Worm (Caenorhabditis elegans): ENCODE data around the gene zfp-1.

The zfp-1 gene

DNA sequence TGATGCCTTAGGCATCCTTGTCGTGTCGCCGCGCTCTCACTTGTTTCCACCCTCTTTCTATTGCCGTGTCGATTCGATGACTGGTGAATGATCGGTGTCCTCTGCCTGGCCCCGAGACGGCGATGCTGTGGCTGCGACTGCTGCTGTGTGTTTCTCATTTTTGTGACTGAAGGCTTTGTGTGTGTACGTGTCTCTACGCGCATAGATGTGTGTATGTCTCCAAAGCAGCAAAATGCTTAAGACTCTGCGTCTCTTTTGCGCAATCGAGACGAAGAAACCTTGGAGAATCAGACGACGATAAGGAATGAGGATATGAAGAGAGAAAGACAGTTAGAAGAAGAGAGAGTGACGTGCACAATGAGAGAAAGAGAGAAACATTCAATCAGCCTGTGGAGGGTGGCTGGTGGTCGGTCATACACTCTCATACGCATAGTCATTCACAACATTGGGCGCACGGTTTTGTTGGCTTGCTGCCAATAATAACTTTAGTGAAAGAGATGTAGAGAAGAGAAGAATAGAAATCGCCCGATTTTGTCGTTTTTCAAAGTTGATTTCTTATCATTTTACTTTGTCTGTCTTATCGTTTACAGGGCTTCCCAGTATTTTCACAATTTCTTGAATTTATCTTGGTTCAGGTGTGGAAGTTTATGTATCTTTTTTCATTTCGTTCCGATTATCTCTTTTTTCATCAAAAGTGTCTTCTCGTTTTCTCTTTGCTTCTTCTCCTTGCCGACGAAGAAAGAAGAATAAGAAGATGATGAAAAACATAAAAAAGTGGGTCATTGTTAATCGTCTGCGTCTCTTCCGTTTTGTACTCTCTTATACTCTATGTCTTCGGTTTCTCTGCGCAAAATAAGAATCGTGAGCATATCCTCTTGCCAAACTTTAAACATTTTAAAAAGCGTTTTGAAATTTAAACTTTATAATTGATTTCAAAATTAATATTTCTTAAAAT, 10.8 kb downstream of the zfp-1 start (continued):
- TF ChIP-seq ztf-1 (GFP tag; conservative IDR thresholded peaks at IDR 0.05) (no peak), elt-1 (tag; optimal IDR thresholded peaks at IDR 0.05) (no peak), lin-39 (tag; optimal IDR thresholded peaks at IDR 0.05) (peak; percentile 92), unc-62 (GFP tag; optimal IDR thresholded peaks at IDR 0.05) (peak; percentile 86), nhr-237 (tag; optimal IDR thresholded peaks at IDR 0.05) (peak; percentile 80), ceh-16 (tag; optimal IDR thresholded peaks at IDR 0.05) (peak; percentile 90), nhr-77 (tag; optimal IDR thresholded peaks at IDR 0.05) (peak; percentile 83), egl-27 (tag; optimal IDR thresholded peaks at IDR 0.05) (peak; percentile 99)

DNA sequence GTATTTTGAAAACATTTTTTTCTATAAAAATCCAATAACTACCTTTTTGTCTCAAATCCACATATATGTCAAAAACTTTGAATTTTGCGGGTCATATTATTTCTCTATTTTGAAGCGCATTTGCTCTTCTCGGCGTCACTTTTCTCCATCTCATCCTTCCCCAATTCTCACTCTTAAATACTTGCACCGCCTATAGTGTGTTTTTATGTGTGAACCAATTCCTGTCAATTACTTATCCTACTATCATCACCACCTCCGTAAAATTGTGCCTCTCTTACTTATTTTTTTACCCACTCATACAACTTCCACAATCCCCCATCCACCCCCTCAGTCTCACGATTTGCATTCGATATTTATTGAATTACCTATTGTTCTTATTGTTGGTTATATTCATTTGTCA, 14.5 kb downstream of the zfp-1 start:
- TF ChIP-seq elt-1 (tag; optimal IDR thresholded peaks at IDR 0.05) (no peak), R02D3.7 (tag; optimal IDR thresholded peaks at IDR 0.05) (no peak), aly-2 (tag; optimal IDR thresholded peaks at IDR 0.05) (no peak), nhr-11 (tag; optimal IDR thresholded peaks at IDR 0.05) (no peak)

DNA sequence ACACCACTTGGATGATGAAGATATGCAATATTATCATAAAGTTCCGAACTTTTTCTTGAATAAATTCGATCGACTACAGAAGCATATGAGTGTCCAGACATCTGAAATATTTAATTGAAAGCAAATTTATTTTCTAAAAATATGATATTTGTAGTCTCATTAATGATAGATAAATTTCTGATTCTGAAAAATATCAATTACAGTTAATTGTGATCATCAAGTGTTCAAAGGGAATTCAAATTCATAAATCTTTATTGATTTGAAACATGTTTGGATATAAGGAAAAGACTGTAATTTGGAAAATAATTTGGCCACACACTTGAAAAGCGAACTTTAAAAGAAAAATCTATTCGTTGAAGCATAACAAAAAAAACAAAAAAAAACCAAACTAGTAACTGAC, 15.9 kb downstream of the zfp-1 start, which contains the start of gene F54F2.7:
TSS of gene F54F2.7 (minus strand) at position 101 of the 400 bp plus-strand sequence.
- TF ChIP-seq nhr-10 (tag; optimal IDR thresholded peaks at IDR 0.05) = no peak
- no peak for TF ChIP-seq nhr-77 (tag; optimal IDR thresholded peaks at IDR 0.05)
- no peak for TF ChIP-seq nhr-25 (tag; optimal IDR thresholded peaks at IDR 0.05)
- TF ChIP-seq dmd-4 (tag; optimal IDR thresholded peaks at IDR 0.05) = no peak
- no peak for TF ChIP-seq nhr-12 (tag; optimal IDR thresholded peaks at IDR 0.05)
- no peak for TF ChIP-seq alr-1 (tag; optimal IDR thresholded peaks at IDR 0.05)
- no peak for TF ChIP-seq ama-1 (optimal IDR thresholded peaks at IDR 0.05)
- no peak for TF ChIP-seq gmeb-1 (tag; optimal IDR thresholded peaks at IDR 0.05)

DNA sequence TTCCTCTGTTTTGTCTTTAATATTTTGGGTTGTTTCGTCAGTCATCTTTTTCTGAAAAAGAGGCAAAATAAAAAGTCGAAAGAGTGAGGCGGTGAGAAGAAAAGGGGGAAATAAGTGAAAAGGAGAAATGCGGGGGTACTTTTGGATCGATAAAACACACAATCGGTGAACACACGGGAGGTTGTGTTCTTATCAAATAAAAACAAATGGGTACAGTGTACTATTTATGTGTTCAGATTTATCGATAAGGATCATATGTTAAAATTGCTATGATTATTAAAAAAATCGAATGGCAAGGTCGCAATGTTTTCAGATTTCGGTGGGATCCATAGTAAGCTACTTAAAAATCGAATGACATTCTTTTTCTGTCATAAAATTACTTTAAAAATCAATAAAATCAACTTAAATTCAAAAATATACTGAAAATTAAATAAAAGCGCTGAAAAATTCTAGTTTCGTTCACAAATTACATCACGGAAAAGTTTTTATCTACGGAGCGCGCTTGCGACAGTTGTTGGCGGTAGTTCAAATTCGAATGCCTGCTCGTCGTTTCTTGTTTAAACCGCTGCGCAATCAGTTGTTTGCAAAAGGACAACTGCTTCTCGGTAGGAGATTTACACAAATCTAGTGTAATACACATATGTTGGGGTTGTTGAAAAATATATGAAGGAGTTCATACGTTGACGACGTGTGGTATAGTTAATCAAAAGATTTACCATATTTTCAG, 18.1 kb downstream of the zfp-1 start, which contains the start of gene prx-19:
TSS of gene prx-19 (minus strand) at position 51 of the 727 bp plus-strand sequence.
- TF ChIP-seq ztf-11 (tag; optimal IDR thresholded peaks at IDR 0.05) (no peak), sma-3 (GFP tag; optimal IDR thresholded peaks at IDR 0.05) (peak; percentile 19), mbf-1 (tag; optimal IDR thresholded peaks at IDR 0.05) (no peak), fos-1 (tag; optimal IDR thresholded peaks at IDR 0.05) (no peak), nhr-12 (tag; optimal IDR thresholded peaks at IDR 0.05) (no peak), nhr-129 (tag; optimal IDR thresholded peaks at IDR 0.05) (peak; percentile 73), ama-1 (optimal IDR thresholded peaks at IDR 0.05) (peak; percentile 7), ztf-4 (tag; optimal IDR thresholded peaks at IDR 0.05) (no peak), blmp-1 (tag; optimal IDR thresholded peaks at IDR 0.05; ENCODE audit: insufficient read depth) (no peak), nhr-21 (tag; optimal IDR thresholded peaks at IDR 0.05) (no peak), lsy-2 (tag; optimal IDR thresholded peaks at IDR 0.05) (peak in 1 of 2 experiments; percentile 66), alr-1 (tag; optimal IDR thresholded peaks at IDR 0.05) (no peak), unc-39 (tag; optimal IDR thresholded peaks at IDR 0.05) (no peak), crh-2 (tag; optimal IDR thresholded peaks at IDR 0.05) (peak; percentile 30), elt-1 (tag; optimal IDR thresholded peaks at IDR 0.05) (no peak), lin-13 (GFP tag; optimal IDR thresholded peaks at IDR 0.05) (peak; percentile 15), nhr-6 (tag; optimal IDR thresholded peaks at IDR 0.05) (no peak), elt-3 (tag; optimal IDR thresholded peaks at IDR 0.05) (no peak), R02D3.7 (tag; optimal IDR thresholded peaks at IDR 0.05) (no peak), mab-5 (tag; optimal IDR thresholded peaks at IDR 0.05) (no peak), nhr-25 (tag; optimal IDR thresholded peaks at IDR 0.05) (peak; percentile 1), sem-4 (tag; optimal IDR thresholded peaks at IDR 0.05) (no peak), nhr-10 (tag; optimal IDR thresholded peaks at IDR 0.05) (no peak), ceh-16 (tag; optimal IDR thresholded peaks at IDR 0.05) (no peak), ZK546.5 (tag; optimal IDR thresholded peaks at IDR 0.05) (no peak), ceh-82 (tag; optimal IDR thresholded peaks at IDR 0.05) (no peak), lin-11 (tag; optimal IDR thresholded peaks at IDR 0.05) (no peak), Y55F3AM.14 (GFP tag; optimal IDR thresholded peaks at IDR 0.05) (no peak), aly-2 (tag; optimal IDR thresholded peaks at IDR 0.05) (no peak), nhr-23 (tag; optimal IDR thresholded peaks at IDR 0.05) (no peak), skn-1 (tag; optimal IDR thresholded peaks at IDR 0.05) (no peak), mdl-1 (tag; optimal IDR thresholded peaks at IDR 0.05) (no peak), nhr-237 (tag; optimal IDR thresholded peaks at IDR 0.05) (no peak), snpc-4 (tag; optimal IDR thresholded peaks at IDR 0.05) (no peak), nhr-77 (tag; optimal IDR thresholded peaks at IDR 0.05) (no peak), C34F6.9 (tag; optimal IDR thresholded peaks at IDR 0.05) (peak; percentile 62), unc-55 (GFP tag; optimal IDR thresholded peaks at IDR 0.05) (peak; percentile 79), nhr-11 (tag; optimal IDR thresholded peaks at IDR 0.05) (no peak), gmeb-1 (tag; optimal IDR thresholded peaks at IDR 0.05) (peak; percentile 92)
